Fruit fly (Drosophila melanogaster) whole organism, pupa: ENCODE data around the gene CG4658.

Experiments
- CG10348 ChIP-seq: fragments of 200-800 bp; sonication (Bioruptor generic); IDR thresholded peaks from 2 replicates; pipeline ENCODE4 v1.3.6; 2022; ENCODE audit warnings: missing biosample characterization, missing genetic modification characterization
- CG12605 ChIP-seq: fragments of 200-800 bp; sonication (Bioruptor generic); IDR thresholded peaks from 2 replicates; pipeline ENCODE4 v1.3.6; 2022; ENCODE audit warnings: missing biosample characterization, missing genetic modification characterization
- CG13204 ChIP-seq: fragments of 200-800 bp; sonication (Bioruptor generic); optimal IDR thresholded peaks from 2 replicates; lab custom pipeline; 2018; ENCODE audit warnings: missing biosample characterization, mild to moderate bottlenecking, missing genetic modification characterization, moderate library complexity
- CG14655 ChIP-seq: fragments of 200-800 bp; sonication (Bioruptor generic); optimal IDR thresholded peaks from 3 replicates; lab custom pipeline; 2017; ENCODE audit warnings: mild to moderate bottlenecking, missing biosample characterization, missing genetic modification reagents, missing genetic modification characterization
- CG15710 ChIP-seq: fragments of 200-800 bp; sonication (Bioruptor generic); optimal IDR thresholded peaks from 2 replicates; lab custom pipeline; 2018; ENCODE audit warnings: missing biosample characterization, mild to moderate bottlenecking, missing genetic modification characterization, moderate library complexity
- CG17806 ChIP-seq: fragments of 200-800 bp; sonication (Bioruptor generic); optimal IDR thresholded peaks from 2 replicates; lab custom pipeline; 2018; ENCODE audit warnings: missing biosample characterization, mild to moderate bottlenecking, missing genetic modification characterization, moderate library complexity
- CG32121 ChIP-seq: fragments of 200-800 bp; sonication (Bioruptor generic); IDR thresholded peaks from 2 replicates; pipeline ENCODE4 v1.3.6; 2022; ENCODE audit warnings: missing biosample characterization, missing genetic modification characterization
- CG34367 ChIP-seq: fragments of 200-800 bp; sonication (Bioruptor generic); optimal IDR thresholded peaks from 2 replicates; lab custom pipeline; 2018; ENCODE audit warnings: missing biosample characterization, mild to moderate bottlenecking, missing genetic modification characterization
- CG4496 ChIP-seq: fragments of 200-800 bp; sonication (Bioruptor generic); IDR thresholded peaks from 3 replicates; pipeline ENCODE4 v1.3.6; 2022; ENCODE audit warnings: missing biosample characterization, missing genetic modification characterization
- CG8159 ChIP-seq: fragments of 200-800 bp; sonication (Bioruptor generic); optimal IDR thresholded peaks from 3 replicates; lab custom pipeline; 2018; ENCODE audit warnings: missing biosample characterization, mild to moderate bottlenecking, missing genetic modification characterization, moderate library complexity
- CG8301 ChIP-seq: fragments of 200-800 bp; sonication (Bioruptor generic); optimal IDR thresholded peaks from 2 replicates; lab custom pipeline; 2018; ENCODE audit warnings: missing biosample characterization, mild to moderate bottlenecking, missing genetic modification characterization
- CG9948 ChIP-seq: fragments of 200-800 bp; sonication (Bioruptor generic); optimal IDR thresholded peaks from 2 replicates; lab custom pipeline; 2018; ENCODE audit warnings: missing biosample characterization, mild to moderate bottlenecking, missing genetic modification characterization, moderate library complexity
- D1 ChIP-seq: fragments of 200-800 bp; sonication (Bioruptor generic); optimal IDR thresholded peaks from 2 replicates; lab custom pipeline; 2018; ENCODE audit warnings: missing biosample characterization, mild to moderate bottlenecking, missing genetic modification characterization, moderate library complexity
- EcR ChIP-seq: fragments of 200-800 bp; sonication (Bioruptor generic); optimal IDR thresholded peaks from 3 replicates; lab custom pipeline; 2019; ENCODE audit warnings: missing biosample characterization, missing genetic modification characterization, mild to moderate bottlenecking, moderate library complexity, missing genetic modification reagents
- Ets98B ChIP-seq: fragments of 200-800 bp; sonication (Bioruptor generic); IDR thresholded peaks from 2 replicates; pipeline ENCODE4 v1.3.6; 2022; ENCODE audit warnings: missing biosample characterization, missing genetic modification characterization
- Pif1A ChIP-seq: fragments of 200-800 bp; sonication (Bioruptor generic); optimal IDR thresholded peaks from 3 replicates; lab custom pipeline; 2016; ENCODE audit warnings: missing biosample characterization, missing genetic modification characterization
- Pif1B ChIP-seq: fragments of 200-800 bp; sonication (Bioruptor generic); optimal IDR thresholded peaks from 3 replicates; lab custom pipeline; 2016; ENCODE audit warnings: missing biosample characterization, missing genetic modification characterization
- Snoo ChIP-seq: fragments of 200-800 bp; sonication (Bioruptor generic); optimal IDR thresholded peaks from 3 replicates; lab custom pipeline; 2017; ENCODE audit warnings: missing biosample characterization, mild to moderate bottlenecking, missing genetic modification characterization, inconsistent platforms
- fd96Ca ChIP-seq: fragments of 200-800 bp; sonication (Bioruptor generic); IDR thresholded peaks from 3 replicates; pipeline ENCODE4 v1.3.6; 2022; ENCODE audit warnings: missing biosample characterization, missing genetic modification characterization
- gl ChIP-seq: fragments of 200-800 bp; sonication (Bioruptor generic); optimal IDR thresholded peaks from 2 replicates; lab custom pipeline; 2018; ENCODE audit warnings: missing biosample characterization, mild to moderate bottlenecking, missing genetic modification characterization
- rn ChIP-seq: fragments of 200-800 bp; sonication (Bioruptor generic); IDR thresholded peaks from 2 replicates; pipeline ENCODE4 v1.3.6; 2022; ENCODE audit warnings: missing biosample characterization, missing genetic modification characterization

The CG4658 gene

DNA sequence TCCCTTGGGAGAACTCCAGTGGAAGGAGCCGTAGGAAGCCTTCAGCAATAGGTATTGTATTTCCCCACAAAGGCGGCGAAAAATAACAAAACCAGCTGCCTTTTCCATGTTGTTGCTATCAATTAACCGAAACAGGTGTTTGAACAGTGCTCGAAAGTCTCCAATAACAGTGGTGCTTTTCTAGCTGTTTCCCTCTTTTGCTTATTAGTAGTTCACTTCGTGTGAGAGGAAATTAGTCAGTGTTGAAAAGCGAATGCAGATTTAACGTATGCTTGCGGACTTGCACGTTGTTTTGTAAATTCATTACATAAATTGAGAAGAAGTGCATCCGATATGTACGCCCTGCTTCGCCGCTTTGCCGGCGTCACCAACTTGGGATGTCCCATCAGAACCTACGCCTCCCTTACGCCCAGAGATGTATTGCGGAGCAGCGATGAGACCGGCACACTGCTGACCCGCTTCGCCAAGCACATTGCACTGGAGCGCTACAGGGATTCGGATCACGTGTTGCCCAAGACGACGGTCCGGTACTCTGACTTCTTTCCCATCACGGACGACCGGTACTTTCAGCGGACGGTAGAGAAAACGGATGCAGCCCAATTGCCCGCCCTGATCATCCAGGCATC lies 18.2 kb upstream of the CG4658 start, which contains the start of the genes Datp and CG4619:
Gene Datp, minus strand, starts transcription at position 160 of the 626 bp plus-strand sequence.
Gene CG4619, plus strand, starts transcription at position 233 of the 626 bp plus-strand sequence.
- TF ChIP-seq CG8159: no peak
- TF ChIP-seq CG34367 (tag; lab: Kevin White, UChicago): peak; percentile 5
- TF ChIP-seq Ets98B (GFP tag; lab: Robert Waterston, UW): peak; percentile 39; the same call in 1 of the 2 replicates
- TF ChIP-seq EcR (GFP tag; lab: Kevin White, UChicago): no peak
- 0 out of 3 replicates have a peak, but pooled peaks have one; percentile 39 for TF ChIP-seq CG4496 (GFP tag; lab: Robert Waterston, UW)
- TF ChIP-seq fd96Ca (GFP tag; lab: Robert Waterston, UW): peak; percentile 44; the same call in 1 of the 3 replicates
- TF ChIP-seq CG15710 (tag; lab: Kevin White, UChicago): peak; percentile 4
- no peak for TF ChIP-seq CG9948 (tag; lab: Kevin White, UChicago)
- TF ChIP-seq Snoo (tag; lab: Kevin White, UChicago): peak; percentile 16

DNA sequence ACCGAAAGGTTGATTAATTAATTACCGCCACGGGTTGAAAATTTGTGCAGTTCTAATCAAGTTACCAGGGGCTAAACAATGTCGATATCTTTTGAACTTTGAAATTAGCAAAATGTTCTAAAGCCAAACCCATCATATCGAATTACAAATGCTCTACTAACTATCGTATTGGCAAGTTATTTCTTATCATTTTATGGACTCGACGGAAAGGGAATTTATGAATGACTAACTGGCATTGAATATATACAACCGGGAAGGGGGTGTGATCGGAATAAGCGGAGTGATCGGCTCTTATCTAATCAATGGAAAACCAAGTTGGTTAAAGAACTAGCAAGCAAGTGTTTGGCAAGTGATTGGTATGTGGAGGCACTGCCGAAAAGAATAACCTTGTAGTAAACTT lies 13.4 kb upstream of the CG4658 start:
- TF ChIP-seq CG10348 (GFP tag; lab: Robert Waterston, UW) (no peak), CG8159 (no peak), Ets98B (GFP tag; lab: Robert Waterston, UW) (no peak), CG8301 (tag; lab: Kevin White, UChicago) (no peak), Pif1A (no peak), CG34367 (tag; lab: Kevin White, UChicago) (no peak), CG15710 (tag; lab: Kevin White, UChicago) (no peak), rn (GFP tag; lab: Robert Waterston, UW) (no peak), CG14655 (no peak)

DNA sequence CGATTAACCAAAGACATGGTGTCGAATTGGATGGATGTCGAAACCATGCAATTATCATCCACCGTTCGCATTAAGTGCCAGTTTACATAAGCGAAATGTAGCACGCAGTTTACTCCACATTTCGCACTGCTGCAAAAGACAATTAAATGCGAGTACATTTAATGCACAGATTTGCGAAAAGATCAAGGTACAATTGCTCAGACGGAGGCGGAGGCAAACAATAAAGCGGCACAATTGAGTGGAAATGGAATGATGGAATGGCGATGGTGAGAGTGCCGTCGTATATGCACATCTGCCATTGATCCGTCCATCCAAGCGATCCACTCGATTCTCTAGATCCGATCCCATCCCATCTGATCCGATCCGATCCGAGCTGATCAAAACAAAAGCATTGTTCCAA lies 11.8 kb upstream of the CG4658 start:
- peak; percentile 71 for TF ChIP-seq gl (tag; lab: Kevin White, UChicago)
- peak; percentile 11 for TF ChIP-seq Pif1B (GFP tag; lab: Kevin White, UChicago)
- TF ChIP-seq CG4496 (GFP tag; lab: Robert Waterston, UW): 0 out of 3 replicates have a peak, but pooled peaks have one; percentile 12
- no peak for TF ChIP-seq Ets98B (GFP tag; lab: Robert Waterston, UW)
- TF ChIP-seq CG32121 (GFP tag; lab: Robert Waterston, UW): peak; percentile 21; the same call in 1 of the 2 replicates

DNA sequence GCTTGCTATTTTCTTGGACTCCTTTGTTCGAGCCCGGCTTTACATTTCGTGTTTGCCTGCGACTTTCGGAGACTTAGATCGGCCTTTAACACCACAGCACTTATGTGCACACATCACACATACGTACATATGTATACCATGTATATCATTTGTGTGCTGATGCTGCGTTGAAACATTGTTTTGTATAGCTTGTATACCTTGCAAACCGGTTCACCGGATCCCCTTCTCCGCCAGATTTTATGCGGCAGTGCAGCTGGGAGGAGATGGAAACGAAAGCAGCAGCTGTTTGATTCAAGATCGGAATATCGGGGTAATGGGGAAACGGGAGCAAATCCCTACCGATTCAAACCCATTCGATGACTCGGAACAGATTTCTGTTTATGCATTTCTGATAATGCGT lies 10.9 kb upstream of the CG4658 start:
- TF ChIP-seq CG4496 (GFP tag; lab: Robert Waterston, UW) (0 out of 3 replicates have a peak, but pooled peaks have one; percentile 25), CG8301 (tag; lab: Kevin White, UChicago) (no peak), CG13204 (no peak)

DNA sequence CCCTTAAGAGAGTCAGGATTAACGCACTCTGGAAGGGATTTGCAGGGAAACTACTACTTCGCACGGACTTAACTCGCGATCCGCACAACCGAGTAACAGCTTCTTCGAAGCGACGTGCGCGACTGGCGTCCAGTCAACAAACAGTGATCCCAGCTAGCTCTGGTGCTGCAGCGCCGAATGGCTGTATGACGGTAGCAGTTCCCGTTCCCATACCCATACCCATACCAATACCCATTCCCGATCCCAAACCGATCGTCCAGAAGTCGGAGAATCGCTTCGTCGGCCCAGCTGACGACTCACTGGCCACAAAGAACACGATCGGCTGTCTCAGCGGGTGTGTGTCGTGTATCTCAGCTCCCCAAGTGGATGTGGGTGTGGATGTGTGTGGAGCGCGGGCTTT lies 9.7 kb upstream of the CG4658 start, which contains the start of gene CG5853:
Gene CG5853, minus strand, starts transcription at position 384 of the 400 bp plus-strand sequence.
- TF ChIP-seq CG10348 (GFP tag; lab: Robert Waterston, UW) (no peak), Ets98B (GFP tag; lab: Robert Waterston, UW) (peak; percentile 67), rn (GFP tag; lab: Robert Waterston, UW) (no peak), D1 (tag; lab: Kevin White, UChicago) (no peak), CG9948 (tag; lab: Kevin White, UChicago) (no peak), Pif1B (GFP tag; lab: Kevin White, UChicago) (peak; percentile 45), CG12605 (GFP tag; lab: Robert Waterston, UW) (0 out of 2 replicates have a peak, but pooled peaks have one; percentile 22), Snoo (tag; lab: Kevin White, UChicago) (no peak), CG8159 (no peak), CG4496 (GFP tag; lab: Robert Waterston, UW) (peak; percentile 69; the same call in 2 of the 3 replicates), CG14655 (no peak), CG15710 (tag; lab: Kevin White, UChicago) (no peak), Pif1A (peak; percentile 51), gl (tag; lab: Kevin White, UChicago) (no peak), CG34367 (tag; lab: Kevin White, UChicago) (no peak), CG8301 (tag; lab: Kevin White, UChicago) (no peak), CG13204 (peak; percentile 95), CG32121 (GFP tag; lab: Robert Waterston, UW) (0 out of 2 replicates have a peak, but pooled peaks have one; percentile 44), EcR (GFP tag; lab: Kevin White, UChicago) (peak; percentile 68), CG17806 (tag; lab: Kevin White, UChicago) (no peak), fd96Ca (GFP tag; lab: Robert Waterston, UW) (peak; percentile 70)

DNA sequence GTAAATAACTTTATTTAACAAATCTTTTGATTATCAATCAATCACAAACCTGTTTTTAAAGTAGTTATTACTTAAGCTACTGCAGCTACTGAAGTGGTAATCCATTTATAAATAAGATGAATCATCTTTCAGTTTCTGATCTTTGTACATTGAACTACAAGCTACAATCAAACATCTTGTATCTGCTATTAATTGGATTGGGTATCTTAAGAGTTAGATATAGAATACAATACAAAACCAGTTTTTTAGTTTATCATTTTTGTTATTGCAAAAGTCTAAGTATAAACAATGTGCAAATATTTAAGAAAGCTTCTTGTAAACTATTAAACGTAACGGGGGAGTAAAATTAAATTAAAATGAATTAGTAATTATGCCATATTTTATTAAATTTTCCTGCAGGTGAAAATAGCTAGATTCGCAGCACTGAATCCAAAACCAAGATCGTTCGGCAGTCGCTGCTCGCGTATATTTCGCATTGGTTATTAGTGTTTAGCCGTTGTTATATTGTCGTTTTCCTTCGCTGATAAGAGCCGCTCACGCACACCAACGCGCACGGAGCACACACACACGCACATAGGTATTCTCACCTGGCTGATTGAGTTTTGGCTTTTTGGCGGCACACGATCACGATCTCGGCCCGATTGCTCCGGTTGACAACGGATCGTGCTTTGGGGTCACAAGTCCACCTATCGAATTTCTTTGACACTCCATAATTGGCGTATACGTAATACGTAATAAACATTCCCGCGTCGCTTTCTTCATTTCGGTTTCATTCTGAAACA lies 9.0 kb upstream of the CG4658 start:
- TF ChIP-seq EcR (GFP tag; lab: Kevin White, UChicago) (peak; percentile 73), gl (tag; lab: Kevin White, UChicago) (no peak), CG9948 (tag; lab: Kevin White, UChicago) (no peak), CG14655 (peak; percentile 54), Ets98B (GFP tag; lab: Robert Waterston, UW) (no peak), CG17806 (tag; lab: Kevin White, UChicago) (no peak), CG8301 (tag; lab: Kevin White, UChicago) (no peak), Pif1A (no peak), CG15710 (tag; lab: Kevin White, UChicago) (peak; percentile 32), fd96Ca (GFP tag; lab: Robert Waterston, UW) (no peak), Pif1B (GFP tag; lab: Kevin White, UChicago) (no peak), CG4496 (GFP tag; lab: Robert Waterston, UW) (0 out of 3 replicates have a peak, but pooled peaks have one; percentile 32), CG12605 (GFP tag; lab: Robert Waterston, UW) (no peak), Snoo (tag; lab: Kevin White, UChicago) (no peak), CG8159 (peak; percentile 26), CG13204 (peak; percentile 78), CG34367 (tag; lab: Kevin White, UChicago) (no peak), D1 (tag; lab: Kevin White, UChicago) (no peak)
- TF ChIP-seq, all 21 proteins: peak for 6
